Worm (Caenorhabditis elegans) whole organism, dauer: ENCODE results near the gene sdc-3.

Experiments
- unc-62 ChIP-seq: sonication (generic microtip); optimal IDR thresholded peaks from 2 replicates; lab custom pipeline; 2017; ENCODE audit warnings: missing biosample characterization, missing genetic modification reagents, missing genetic modification characterization

sdc-3 gene

ce11 chrV:15048107-15048506 is at the start of gene sdc-3:
TSS of gene sdc-3 (minus strand) at chrV:15048207.
- TF ChIP-seq unc-62 = no peak

- no peak for TF ChIP-seq unc-62
These were observed 46.7 kb upstream of the sdc-3 start, which contains the start of gene srx-78 for ce11 chrV:15094749-15095148. TSS of gene srx-78 (plus strand) at chrV:15095049.

- TF ChIP-seq unc-62 = no peak
These were observed 44.7 kb upstream of the sdc-3 start, which contains the start of gene txt-12 for ce11 chrV:15092666-15093065. TSS of gene txt-12 (plus strand) at chrV:15092966.

ce11 chrV:15090457-15090856 is 42.5 kb upstream of the sdc-3 start, which contains the start of gene C01G10.17:
TSS of gene C01G10.17 (plus strand) at chrV:15090757.
- TF ChIP-seq unc-62 = no peak

- TF ChIP-seq unc-62 = no peak
These were observed 41.4 kb upstream of the sdc-3 start, which contains the start of the genes C01G10.5 and C01G10.4 for ce11 chrV:15089438-15089837. TSS of gene C01G10.5 (minus strand) at chrV:15089538. TSS of gene C01G10.4 (plus strand) at chrV:15089740.

- TF ChIP-seq unc-62 = no peak
These were observed 40.6 kb upstream of the sdc-3 start, which contains the start of gene C01G10.18 for ce11 chrV:15088613-15089012. TSS of gene C01G10.18 (minus strand) at chrV:15088713.

- no peak for TF ChIP-seq unc-62
These were observed 39.2 kb upstream of the sdc-3 start, which contains the start of the genes C01G10.15 and C01G10.6 for ce11 chrV:15087207-15087706. TSS of gene C01G10.15 (minus strand) at chrV:15087307. TSS of gene C01G10.6 (plus strand) at chrV:15087656.

- no peak for TF ChIP-seq unc-62
These were observed 37.4 kb upstream of the sdc-3 start, which contains the start of the genes ahsa-1 and C01G10.7 for ce11 chrV:15085335-15085800. TSS of gene ahsa-1 (minus strand) at chrV:15085385. TSS of gene C01G10.7 (plus strand) at chrV:15085747.

- no peak for TF ChIP-seq unc-62
These were observed 35.7 kb upstream of the sdc-3 start for ce11 chrV:15083659-15084058.

- TF ChIP-seq unc-62 = no peak
These were observed 34.3 kb upstream of the sdc-3 start, which contains the start of the genes C01G10.10 and C01G10.9 for ce11 chrV:15082291-15082690. TSS of gene C01G10.10 (minus strand) at chrV:15082441. TSS of gene C01G10.9 (plus strand) at chrV:15082530.

ce11 chrV:15078560-15078959 is 30.6 kb upstream of the sdc-3 start:
- TF ChIP-seq unc-62 = no peak

- no peak for TF ChIP-seq unc-62
These were observed 26.9 kb upstream of the sdc-3 start for ce11 chrV:15074907-15075306.

- no peak for TF ChIP-seq unc-62
These were observed 24.7 kb upstream of the sdc-3 start for ce11 chrV:15072738-15073137.

- no peak for TF ChIP-seq unc-62
These were observed 23.2 kb upstream of the sdc-3 start, which contains the start of gene unc-76 for ce11 chrV:15071015-15071810. TSS of gene unc-76 (plus strand) at chrV:15071760.

- TF ChIP-seq unc-62 = no peak
These were observed 21.5 kb upstream of the sdc-3 start for ce11 chrV:15069435-15069985.

- TF ChIP-seq unc-62 = no peak
These were observed 20.4 kb upstream of the sdc-3 start, which contains the start of gene dnj-3 for ce11 chrV:15068378-15068777. TSS of gene dnj-3 (plus strand) at chrV:15068678.

ce11 chrV:15067165-15067564 is 19.2 kb upstream of the sdc-3 start, which contains the start of gene C25D7.10:
TSS of gene C25D7.10 (plus strand) at chrV:15067465.
- TF ChIP-seq unc-62 = no peak
